Fruit fly (Drosophila melanogaster) whole organism, embryonic: Measurements from ENCODE around the gene NdufA3.
A peak's percentile ranks its signal among the peaks of the same experiment; 100 is the strongest.

Source experiments
- CG1024 ChIP-seq: fragments of 200-800 bp; sonication (Bioruptor generic); IDR thresholded peaks from 2 replicates; pipeline ENCODE4 v1.3.6; 2022; ENCODE audit warnings: missing biosample characterization, missing genetic modification characterization
- CG11398 ChIP-seq: fragments of 200-800 bp; sonication (Bioruptor generic); optimal IDR thresholded peaks from 2 replicates; lab custom pipeline; 2016; ENCODE audit warnings: missing biosample characterization, missing genetic modification characterization
- CG11504 ChIP-seq: fragments of 200-800 bp; sonication (Bioruptor generic); optimal IDR thresholded peaks from 3 replicates; lab custom pipeline; 2019; ENCODE audit warnings: missing biosample characterization, mild to moderate bottlenecking, missing genetic modification characterization, moderate library complexity
- CG12155 ChIP-seq: fragments of 200-800 bp; sonication (Bioruptor generic); optimal IDR thresholded peaks from 3 replicates; lab custom pipeline; 2016; ENCODE audit warnings: missing biosample characterization, missing genetic modification characterization
- CG12299 ChIP-seq: fragments of 200-800 bp; sonication (Bioruptor generic); optimal IDR thresholded peaks from 2 replicates; lab custom pipeline; 2018; ENCODE audit warnings: missing biosample characterization, mild to moderate bottlenecking, missing genetic modification characterization
- CG17359 ChIP-seq: fragments of 200-800 bp; sonication (Bioruptor generic); optimal IDR thresholded peaks from 3 replicates; lab custom pipeline; 2018; ENCODE audit warnings: missing biosample characterization, mild to moderate bottlenecking, missing genetic modification characterization, moderate library complexity
- CG2712 ChIP-seq: fragments of 200-800 bp; optimal IDR thresholded peaks from 3 replicates; lab custom pipeline; 2019; ENCODE audit warnings: missing biosample characterization, mild to moderate bottlenecking, missing genetic modification characterization, moderate library complexity
- CG31441 ChIP-seq: fragments of 200-800 bp; sonication (Bioruptor generic); IDR thresholded peaks from 2 replicates; pipeline ENCODE4 v1.3.6; 2022; ENCODE audit warnings: missing biosample characterization, missing genetic modification characterization
- CG34224 ChIP-seq: fragments of 200-800 bp; sonication (Bioruptor generic); IDR thresholded peaks from 3 replicates; pipeline ENCODE4 v1.3.6; 2022; ENCODE audit warnings: missing biosample characterization, missing genetic modification characterization; ENCODE audit not compliant: partially characterized antibody
- CG34376 ChIP-seq: fragments of 200-800 bp; sonication (Bioruptor generic); optimal IDR thresholded peaks from 2 replicates; lab custom pipeline; 2018; ENCODE audit warnings: missing biosample characterization, mild to moderate bottlenecking, missing genetic modification characterization
- CG3726 ChIP-seq: fragments of 200-800 bp; sonication (Bioruptor generic); IDR thresholded peaks from 3 replicates; pipeline ENCODE4, ENCODE4 v1.3.6; 2022; ENCODE audit warnings: missing biosample characterization, missing genetic modification characterization
- CG4360 ChIP-seq: fragments of 200-800 bp; sonication (Bioruptor generic); IDR thresholded peaks from 2 replicates; pipeline ENCODE4 v1.3.6; 2022; ENCODE audit warnings: missing biosample characterization, missing genetic modification characterization
- CG4854 ChIP-seq: fragments of 200-800 bp; sonication (Bioruptor generic); optimal IDR thresholded peaks from 2 replicates; lab custom pipeline; 2016; ENCODE audit warnings: missing biosample characterization, missing genetic modification characterization, inconsistent platforms
- CG5180 ChIP-seq: fragments of 200-800 bp; sonication (Bioruptor generic); optimal IDR thresholded peaks from 3 replicates; lab custom pipeline; 2017; ENCODE audit warnings: missing biosample characterization, missing genetic modification characterization, mild to moderate bottlenecking, moderate library complexity, missing genetic modification reagents
- CG7357 ChIP-seq: fragments of 200-800 bp; sonication (Bioruptor generic); IDR thresholded peaks from 3 replicates; pipeline ENCODE4 v1.3.6; 2022; ENCODE audit warnings: missing biosample characterization, missing genetic modification characterization
- CG9817 ChIP-seq: fragments of 200-800 bp; sonication (Bioruptor generic); optimal IDR thresholded peaks from 2 replicates; lab custom pipeline; 2018; ENCODE audit warnings: missing biosample characterization, mild to moderate bottlenecking, missing genetic modification characterization, moderate library complexity
- Deaf1 ChIP-seq: fragments of 200-800 bp; optimal IDR thresholded peaks from 3 replicates; lab custom pipeline; 2019; ENCODE audit warnings: missing biosample characterization, mild to moderate bottlenecking, missing genetic modification characterization, moderate library complexity
- Dref ChIP-seq: fragments of 200-800 bp; sonication (Bioruptor generic); IDR thresholded peaks from 2 replicates; pipeline ENCODE4 v1.3.6; 2022; ENCODE audit warnings: missing biosample characterization, missing genetic modification characterization
- E2f2 ChIP-seq: fragments of 200-800 bp; sonication (Bioruptor generic); IDR thresholded peaks from 2 replicates; pipeline ENCODE4 v1.3.6; 2022; ENCODE audit warnings: missing biosample characterization, missing genetic modification characterization
- Hand ChIP-seq: fragments of 200-800 bp; sonication (Bioruptor generic); optimal IDR thresholded peaks from 2 replicates; lab custom pipeline; 2017; ENCODE audit warnings: mild to moderate bottlenecking, missing biosample characterization, missing genetic modification reagents, missing genetic modification characterization
- Hr78 ChIP-seq, 2 experiments: fragments of 200-800 bp in 1 of 2; fragments of >200 bp in 1 of 2; sonication (Bioruptor generic) in 1 of 2; optimal IDR thresholded peaks; 2 replicates each; lab custom pipeline; 2017 to 2019; ENCODE audit warnings: missing biosample characterization in 2 of 2, missing genetic modification characterization in 2 of 2, mild to moderate bottlenecking in 1 of 2, moderate library complexity in 1 of 2
- Kr ChIP-seq: fragments of 200-800 bp; sonication (Bioruptor generic); optimal IDR thresholded peaks from 2 replicates; lab custom pipeline; 2017; ENCODE audit warnings: missing biosample characterization, mild to moderate bottlenecking, missing genetic modification characterization
- Mad ChIP-seq: fragments of 200-800 bp; sonication (Bioruptor generic); optimal IDR thresholded peaks from 2 replicates; lab custom pipeline; 2016; ENCODE audit warnings: missing biosample characterization, missing genetic modification characterization
- Med ChIP-seq: fragments of 200-800 bp; sonication (Bioruptor generic); peaks from one replicate; lab custom pipeline; 2016; ENCODE audit warnings: missing biosample characterization, missing genetic modification characterization, mild to moderate bottlenecking, inconsistent platforms, moderate library complexity
- ase ChIP-seq: fragments of 200-800 bp; sonication (Bioruptor generic); IDR thresholded peaks from 3 replicates; pipeline ENCODE4 v1.3.6; 2022; ENCODE audit warnings: missing biosample characterization, missing genetic modification characterization
- bowl ChIP-seq: fragments of 200-800 bp; sonication (Bioruptor generic); IDR thresholded peaks from 2 replicates; pipeline ENCODE4 v1.3.6; 2022; ENCODE audit warnings: missing biosample characterization, missing genetic modification characterization
- chm ChIP-seq: fragments of 200-800 bp; sonication (Bioruptor generic); IDR thresholded peaks from 2 replicates; pipeline ENCODE4 v1.3.6; 2022; ENCODE audit warnings: missing biosample characterization, missing genetic modification characterization
- ci ChIP-seq: fragments of 200-800 bp; sonication (Bioruptor generic); IDR thresholded peaks from 3 replicates; pipeline ENCODE4 v1.3.6; 2022; ENCODE audit warnings: missing biosample characterization, missing genetic modification characterization
- danr ChIP-seq: fragments of 200-800 bp; sonication (Bioruptor generic); IDR thresholded peaks from 2 replicates; pipeline ENCODE4 v1.3.6; 2022; ENCODE audit warnings: missing biosample characterization, missing genetic modification characterization
- dimm ChIP-seq: fragments of 200-800 bp; sonication (Bioruptor generic); IDR thresholded peaks from 2 replicates; pipeline ENCODE4 v1.3.6; 2022; ENCODE audit warnings: missing biosample characterization, missing genetic modification characterization
- dpn ChIP-seq, 2 experiments: fragments of 200-800 bp; sonication (Bioruptor generic); optimal IDR thresholded peaks; 3 replicates each; lab custom pipeline; 2016; ENCODE audit warnings: missing biosample characterization in 2 of 2, missing genetic modification characterization in 2 of 2
- eve ChIP-seq, 2 experiments: fragments of >200 bp; optimal IDR thresholded peaks; 2 replicates each; lab custom pipeline; 2017; ENCODE audit warnings: missing biosample characterization in 2 of 2, missing genetic modification characterization in 2 of 2
- fd64A ChIP-seq: fragments of 200-800 bp; sonication (Bioruptor generic); optimal IDR thresholded peaks from 3 replicates; lab custom pipeline; 2018; ENCODE audit warnings: missing biosample characterization, mild to moderate bottlenecking, missing genetic modification characterization
- fu2 ChIP-seq: fragments of 200-800 bp; sonication (Bioruptor generic); optimal IDR thresholded peaks from 2 replicates; lab custom pipeline; 2016; ENCODE audit warnings: missing biosample characterization, missing genetic modification characterization
- gro ChIP-seq: fragments of 200-800 bp; sonication (Bioruptor generic); optimal IDR thresholded peaks from 2 replicates; lab custom pipeline; 2016; ENCODE audit warnings: missing biosample characterization, missing genetic modification characterization
- hkb ChIP-seq, 2 experiments: fragments of 200-800 bp in 1 of 2; fragments of >200 bp in 1 of 2; sonication (Bioruptor generic) in 1 of 2; IDR thresholded peaks in 1 of 2; optimal IDR thresholded peaks in 1 of 2; 2 replicates each; pipeline versions ENCODE4 v1.3.6 to Lab custom; 2017 to 2022; ENCODE audit warnings: missing biosample characterization in 1 of 2, missing genetic modification characterization in 1 of 2
- ind ChIP-seq: fragments of 200-800 bp; sonication (Bioruptor generic); optimal IDR thresholded peaks from 3 replicates; lab custom pipeline; 2016; ENCODE audit warnings: missing biosample characterization, missing genetic modification characterization
- kah ChIP-seq: fragments of 200-800 bp; sonication (Bioruptor generic); optimal IDR thresholded peaks from 2 replicates; lab custom pipeline; 2018; ENCODE audit warnings: missing biosample characterization, mild to moderate bottlenecking, missing genetic modification characterization
- nerfin-1 ChIP-seq: fragments of 200-800 bp; sonication (Bioruptor generic); optimal IDR thresholded peaks from 3 replicates; lab custom pipeline; 2019; ENCODE audit warnings: missing biosample characterization, mild to moderate bottlenecking, missing genetic modification characterization, moderate library complexity
- nmo ChIP-seq: fragments of 200-800 bp; sonication (Bioruptor generic); optimal IDR thresholded peaks from 2 replicates; lab custom pipeline; 2018; ENCODE audit warnings: missing biosample characterization, mild to moderate bottlenecking, missing genetic modification characterization, moderate library complexity
- onecut ChIP-seq: fragments of 200-800 bp; sonication (Bioruptor generic); IDR thresholded peaks from 2 replicates; pipeline ENCODE4 v1.3.6; 2022; ENCODE audit warnings: missing biosample characterization, missing genetic modification characterization
- pzg ChIP-seq: fragments of 200-800 bp; sonication (Bioruptor generic); optimal IDR thresholded peaks from 3 replicates; lab custom pipeline; 2018; ENCODE audit warnings: missing biosample characterization, mild to moderate bottlenecking, missing genetic modification characterization, moderate library complexity
- row ChIP-seq: fragments of 200-800 bp; sonication (Bioruptor generic); IDR thresholded peaks from 3 replicates; pipeline ENCODE4 v1.3.6; 2022; ENCODE audit warnings: missing biosample characterization, missing genetic modification characterization
- sc ChIP-seq, 3 experiments: fragments of >200 bp in 2 of 3; fragments of 200-800 bp in 1 of 3; sonication (Bioruptor generic) in 1 of 3; optimal IDR thresholded peaks; 2 replicates in 2 of 3; 3 replicates in 1 of 3; lab custom pipeline; 2017; ENCODE audit warnings: mild to moderate bottlenecking in 1 of 3, missing biosample characterization in 1 of 3, missing genetic modification characterization in 1 of 3, missing genetic modification reagents in 1 of 3
- sd ChIP-seq: fragments of 200-800 bp; sonication (Bioruptor generic); optimal IDR thresholded peaks from 3 replicates; lab custom pipeline; 2018; ENCODE audit warnings: missing biosample characterization, mild to moderate bottlenecking, missing genetic modification characterization, moderate library complexity
- sob ChIP-seq: fragments of 200-800 bp; sonication (Bioruptor generic); IDR thresholded peaks from 2 replicates; pipeline ENCODE4 v1.3.6; 2022; ENCODE audit warnings: missing biosample characterization, missing genetic modification characterization
- stwl ChIP-seq: fragments of 200-800 bp; sonication (Bioruptor generic); optimal IDR thresholded peaks from 3 replicates; lab custom pipeline; 2018; ENCODE audit warnings: missing biosample characterization, mild to moderate bottlenecking, missing genetic modification characterization, moderate library complexity
- tin ChIP-seq: fragments of 200-800 bp; sonication (Bioruptor generic); optimal IDR thresholded peaks from 3 replicates; lab custom pipeline; 2016; ENCODE audit warnings: missing biosample characterization, missing genetic modification characterization
- ttk ChIP-seq: fragments of 200-800 bp; sonication (Bioruptor generic); IDR thresholded peaks from 2 replicates; pipeline ENCODE4 v2.1.2; 2022; ENCODE audit warnings: missing biosample characterization, missing genetic modification characterization
- wdn ChIP-seq: fragments of 200-800 bp; sonication (Bioruptor generic); IDR thresholded peaks from 2 replicates; pipeline ENCODE4 v1.3.6; 2022; ENCODE audit warnings: missing biosample characterization, missing genetic modification characterization

The NdufA3 gene

DNA sequence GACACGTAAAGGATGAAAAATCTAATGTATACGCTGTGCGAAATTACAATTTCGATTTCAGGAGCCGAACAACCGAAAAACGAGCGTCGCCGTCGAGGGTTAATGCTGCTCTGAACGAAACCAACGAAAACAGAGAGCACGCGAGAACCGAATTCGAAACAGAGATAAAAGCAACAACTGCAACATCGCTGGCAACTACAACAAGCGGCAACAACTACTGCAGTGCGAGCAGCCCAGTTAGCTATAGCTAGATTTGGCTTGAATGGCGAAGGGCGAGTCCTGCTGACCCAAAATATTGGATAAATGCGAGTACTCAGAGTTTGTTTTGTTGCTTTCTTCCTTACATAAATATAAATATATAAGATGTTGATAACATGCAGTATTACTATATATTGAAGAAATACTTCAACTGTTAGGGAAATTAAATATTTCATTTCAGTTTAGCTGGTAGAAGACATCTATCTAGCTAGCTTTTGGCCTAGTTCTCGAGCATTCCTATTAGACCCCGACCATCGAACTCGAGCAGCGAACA is 24.9 kb downstream of the NdufA3 start, which contains the start of gene fend (continued):
- TF ChIP-seq Dref (GFP tag; lab: Robert Waterston, UW) = no peak
- TF ChIP-seq kah (GFP tag; lab: Kevin White, UChicago) = no peak
- no peak for TF ChIP-seq CG34224 (GFP tag; lab: Robert Waterston, UW)
- no peak for TF ChIP-seq onecut
- TF ChIP-seq Kr = no peak
- TF ChIP-seq CG31441 (GFP tag; lab: Robert Waterston, UW) = peak; percentile 53
- no peak for TF ChIP-seq sc (optimal IDR thresholded peaks at IDR 0.05; lab: Kevin White, UChicago)
- TF ChIP-seq sc (GFP tag; optimal IDR thresholded peaks at IDR 0.05; lab: Kevin White, UChicago) = no peak
- peak; percentile 100 for TF ChIP-seq CG5180
- TF ChIP-seq ttk (GFP tag; lab: Robert Waterston, UW) = no peak
- peak; percentile 43 for TF ChIP-seq nmo
- TF ChIP-seq bowl = no peak
- TF ChIP-seq CG3726 (GFP tag; lab: Robert Waterston, UW) = no peak
- no peak for TF ChIP-seq stwl (tag; lab: Kevin White, UChicago)
- no peak for TF ChIP-seq CG7357 (GFP tag; lab: Robert Waterston, UW)
- peak; percentile 73 for TF ChIP-seq CG11504 (tag; lab: Kevin White, UChicago)
- peak in 1 of 2 experiments; percentile 22 for TF ChIP-seq dpn (GFP tag; optimal IDR thresholded peaks at IDR 0.05; lab: Kevin White, UChicago)
- TF ChIP-seq nerfin-1 (tag; lab: Kevin White, UChicago) = peak; percentile 35
- no peak for TF ChIP-seq CG11398 (GFP tag; lab: Kevin White, UChicago)
- peak in 1 of 2 experiments; percentile 25 for TF ChIP-seq Hr78 (GFP tag; optimal IDR thresholded peaks at IDR 0.05; lab: Kevin White, UChicago)
- no peak for TF ChIP-seq sd (tag; lab: Kevin White, UChicago)
- TF ChIP-seq CG1024 (GFP tag; lab: Robert Waterston, UW) = no peak
- peak in 1 of 2 experiments; percentile 30 for TF ChIP-seq eve (GFP tag; optimal IDR thresholded peaks at IDR 0.05; lab: Kevin White, UChicago)
- TF ChIP-seq wdn (GFP tag; lab: Robert Waterston, UW) = no peak
- TF ChIP-seq CG4360 = peak; percentile 4; the same call in 1 of the 2 replicates
- TF ChIP-seq CG17359 (tag; lab: Kevin White, UChicago) = peak; percentile 11
- no peak for TF ChIP-seq gro
- TF ChIP-seq dimm = no peak
- peak; percentile 68 for TF ChIP-seq Deaf1
- no peak for TF ChIP-seq CG4854
- no peak for TF ChIP-seq fu2 (GFP tag; lab: Kevin White, UChicago)
- TF ChIP-seq E2f2 (GFP tag; lab: Robert Waterston, UW) = peak; percentile 21; the same call in 1 of the 2 replicates
- TF ChIP-seq danr (GFP tag; lab: Robert Waterston, UW) = no peak
- TF ChIP-seq chm (GFP tag; lab: Robert Waterston, UW) = peak; percentile 56; the same call in 1 of the 2 replicates
- TF ChIP-seq ind = peak; percentile 28
- no peak for TF ChIP-seq Mad (GFP tag; lab: Kevin White, UChicago)
- TF ChIP-seq tin (GFP tag; lab: Kevin White, UChicago) = no peak
- TF ChIP-seq fd64A (GFP tag; lab: Kevin White, UChicago) = no peak
- peak; percentile 63 for TF ChIP-seq Med (GFP tag; lab: Kevin White, UChicago)
- peak; percentile 94 for TF ChIP-seq row (GFP tag; lab: Robert Waterston, UW)
- TF ChIP-seq ase (GFP tag; lab: Robert Waterston, UW) = no peak
- TF ChIP-seq Hand (GFP tag; lab: Kevin White, UChicago) = peak; percentile 0
- TF ChIP-seq CG9817 = peak; percentile 24
- peak; percentile 25 for TF ChIP-seq CG12299 (tag; lab: Kevin White, UChicago)
- TF ChIP-seq CG12155 (GFP tag; lab: Kevin White, UChicago) = no peak
- no peak for TF ChIP-seq hkb (optimal IDR thresholded peaks at IDR 0.05; lab: Kevin White, UChicago)
- peak; percentile 10; the same call in 1 of the 2 replicates for TF ChIP-seq hkb (GFP tag; IDR thresholded peaks at IDR 0.05; lab: Robert Waterston, UW)
- TF ChIP-seq ci (GFP tag; lab: Robert Waterston, UW) = no peak
- peak; percentile 48 for TF ChIP-seq CG2712 (tag; lab: Kevin White, UChicago)
- peak; percentile 37 for TF ChIP-seq CG34376
- 0 out of 2 replicates have a peak, but pooled peaks have one; percentile 17 for TF ChIP-seq sob
- TF ChIP-seq pzg = no peak
